Worm (Caenorhabditis elegans) whole organism, L4/young adult: ENCODE measurements around the gene fan-1.

ENCODE experiments used
- W03F9.2 ChIP-seq: fragments of 150-350 bp; optimal IDR thresholded peaks from 2 replicates; lab custom pipeline; 2014; ENCODE audit warnings: missing biosample characterization, missing genetic modification characterization
- dao-5 ChIP-seq: sonication (generic microtip); optimal IDR thresholded peaks from 2 replicates; lab custom pipeline; 2016; ENCODE audit warnings: missing genotype, missing genetic modification characterization, moderate library complexity, missing compliant biosample characterization

DNA sequence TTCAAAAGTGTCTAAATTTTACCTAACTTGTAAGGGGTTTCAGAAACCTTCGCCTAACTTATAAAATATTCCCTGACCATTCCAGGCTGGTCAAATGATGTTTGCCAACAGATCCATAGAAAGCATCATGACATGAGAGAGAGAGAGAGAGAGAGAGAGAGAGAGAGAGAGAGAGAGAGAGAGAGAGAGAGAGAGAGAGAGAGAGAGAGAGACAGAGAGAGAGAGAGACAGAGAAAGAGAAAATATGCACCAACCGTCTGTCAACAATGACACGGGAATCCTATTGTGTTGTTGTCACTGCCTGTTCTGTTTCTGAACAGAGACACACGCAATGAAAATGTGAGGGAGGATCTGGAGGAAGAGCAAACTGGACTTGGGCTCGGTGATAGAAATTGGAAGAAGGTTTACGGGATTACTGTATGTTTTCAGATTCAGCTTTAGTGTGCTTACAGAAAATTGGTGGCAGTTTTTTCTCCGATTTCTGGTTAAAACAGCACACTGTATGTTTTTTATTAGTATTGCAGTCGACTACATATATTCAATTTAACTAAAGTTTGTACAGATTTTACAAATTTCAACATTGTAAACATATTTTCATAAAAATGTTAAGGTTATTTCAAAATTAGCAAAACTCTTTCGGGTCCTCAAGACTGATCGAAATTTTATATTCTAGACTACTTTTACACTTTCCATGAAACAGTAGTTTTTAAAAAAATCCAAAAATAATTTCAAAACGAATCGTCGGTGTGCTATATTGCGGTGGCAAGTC lies 27.7 kb downstream of the fan-1 start:
- no peak for TF ChIP-seq dao-5 (tag; lab: Kevin White, UChicago)
- no peak for TF ChIP-seq W03F9.2 (tag; lab: Kevin White, UChicago)
